Worm (Caenorhabditis elegans) whole organism, L4 larva: ENCODE measurements around the gene K12H6.5.

Experiments used
- F49E8.2 ChIP-seq: sonication (generic microtip); optimal IDR thresholded peaks from 2 replicates; lab custom pipeline; 2016; ENCODE audit warnings: missing compliant biosample characterization, mild to moderate bottlenecking, missing genetic modification characterization, borderline replicate concordance
- Y5F2A.4 ChIP-seq: fragments of 200-800 bp; sonication (Bioruptor generic); optimal IDR thresholded peaks from 2 replicates; lab custom pipeline; 2018; ENCODE audit warnings: mild to moderate bottlenecking, missing genetic modification characterization, missing compliant biosample characterization
- ZK546.5 ChIP-seq, 2 experiments: sonication (generic microtip); optimal IDR thresholded peaks; 2 replicates each; lab custom pipeline; 2017; ENCODE audit warnings: missing biosample characterization in 2 of 2, missing genetic modification characterization in 2 of 2
- aha-1 ChIP-seq: fragments of 150-350 bp; peaks from one replicate; lab custom pipeline; 2014; ENCODE audit warnings: missing biosample characterization, missing genetic modification characterization
- ama-1 ChIP-seq: fragments of 150-350 bp; optimal IDR thresholded peaks from 2 replicates; lab custom pipeline; 2014; ENCODE audit warnings: inconsistent platforms, mixed read lengths
- fkh-10 ChIP-seq: fragments of 150-350 bp; optimal IDR thresholded peaks from 2 replicates; lab custom pipeline; 2014; ENCODE audit warnings: missing biosample characterization, missing genetic modification reagents, missing genetic modification characterization
- fos-1 ChIP-seq: fragments of 150-350 bp; optimal IDR thresholded peaks from 2 replicates; lab custom pipeline; 2014; ENCODE audit warnings: missing biosample characterization, missing genetic modification characterization
- lin-1 ChIP-seq: fragments of 200-800 bp; sonication (Bioruptor generic); IDR thresholded peaks from 2 replicates; pipeline ENCODE4 v1.3.6; 2022; ENCODE audit warnings: missing genetic modification reagents, missing genetic modification characterization, missing compliant biosample characterization
- pha-4 ChIP-seq, 2 experiments: fragments of 150-350 bp in 1 of 2; fragments of 200-800 bp in 1 of 2; sonication (Bioruptor generic) in 1 of 2; IDR thresholded peaks in 1 of 2; optimal IDR thresholded peaks in 1 of 2; 2 replicates each; pipeline versions ENCODE4 v1.3.6 to Lab custom; 2014 to 2022; ENCODE audit warnings: missing genetic modification characterization in 2 of 2, missing genetic modification reagents in 2 of 2, missing biosample characterization in 1 of 2, missing compliant biosample characterization in 1 of 2
- snpc-4 ChIP-seq: fragments of 150-350 bp; optimal IDR thresholded peaks from 2 replicates; lab custom pipeline; 2014; ENCODE audit warnings: missing biosample characterization, missing genetic modification characterization
- unc-130 ChIP-seq: sonication (generic microtip); optimal IDR thresholded peaks from 2 replicates; lab custom pipeline; 2016; ENCODE audit warnings: missing genetic modification reagents, missing genetic modification characterization, missing compliant biosample characterization
- zag-1 ChIP-seq: fragments of 150-350 bp; optimal IDR thresholded peaks from 2 replicates; lab custom pipeline; 2014; ENCODE audit warnings: missing biosample characterization, missing genetic modification characterization
- ztf-11 ChIP-seq: fragments of 150-350 bp; optimal IDR thresholded peaks from 2 replicates; lab custom pipeline; 2014; ENCODE audit warnings: missing biosample characterization, missing genetic modification characterization

- TF ChIP-seq lin-1 (GFP tag; lab: Robert Waterston, UW): no peak
- no peak for TF ChIP-seq fkh-10 (GFP tag; lab: Kevin White, UChicago)
- no peak for TF ChIP-seq pha-4 (GFP tag; IDR thresholded peaks at IDR 0.05; lab: Robert Waterston, UW)
- no peak for TF ChIP-seq pha-4 (tag; optimal IDR thresholded peaks at IDR 0.05; lab: Kevin White, UChicago)
- no peak for TF ChIP-seq F49E8.2 (tag; lab: Kevin White, UChicago)
- no peak for TF ChIP-seq ama-1 (lab: Kevin White, UChicago)
- TF ChIP-seq unc-130 (GFP tag; lab: Kevin White, UChicago): no peak
- no peak for TF ChIP-seq fos-1 (tag; lab: Kevin White, UChicago)
- TF ChIP-seq Y5F2A.4 (GFP tag; lab: Kevin White, UChicago): no peak
- no peak for TF ChIP-seq ZK546.5 (tag; optimal IDR thresholded peaks at IDR 0.05; lab: Kevin White, UChicago)
- TF ChIP-seq snpc-4 (tag; lab: Kevin White, UChicago): no peak
- no peak for TF ChIP-seq aha-1 (tag; lab: Kevin White, UChicago)
- TF ChIP-seq zag-1 (tag; lab: Kevin White, UChicago): no peak
- TF ChIP-seq ztf-11 (tag; lab: Kevin White, UChicago): no peak
Observed at ce11 chrII:2845674-2846073, 19.7 kb upstream of the K12H6.5 start.
